Worm (Caenorhabditis elegans): Measurements from ENCODE around the gene Y37E11AM.3.

- TF ChIP-seq nhr-25 (tag; optimal IDR thresholded peaks at IDR 0.05; ENCODE audit: borderline replicate concordance, insufficient read depth) (no peak), nhr-10 (tag; optimal IDR thresholded peaks at IDR 0.05) (no peak), lin-13 (GFP tag; optimal IDR thresholded peaks at IDR 0.05) (no peak), nhr-77 (tag; optimal IDR thresholded peaks at IDR 0.05) (no peak), dve-1 (tag; optimal IDR thresholded peaks at IDR 0.05; ENCODE audit: insufficient read depth) (peak; percentile 34), dmd-9 (GFP tag; IDR thresholded peaks at IDR 0.05) (no peak), lsy-2 (tag; optimal IDR thresholded peaks at IDR 0.05) (peak in 1 of 2 experiments; percentile 24)
These were observed 19.9 kb upstream of the Y37E11AM.3 start, which contains the start of gene nape-2 for ce11 chrIV:3738655-3739403.

Measured in whole organism, L4 larva.